Worm (Caenorhabditis elegans) whole organism, L4/young adult: ENCODE measurements around the gene grd-8.

Experiments used
- W03F9.2 ChIP-seq: fragments of 150-350 bp; optimal IDR thresholded peaks from 2 replicates; lab custom pipeline; 2014; ENCODE audit warnings: missing biosample characterization, missing genetic modification characterization
- dao-5 ChIP-seq: sonication (generic microtip); optimal IDR thresholded peaks from 2 replicates; lab custom pipeline; 2016; ENCODE audit warnings: missing genotype, missing genetic modification characterization, moderate library complexity, missing compliant biosample characterization
- him-1 ChIP-seq: sonication (generic microtip); optimal IDR thresholded peaks from 2 replicates; lab custom pipeline; 2016; ENCODE audit warnings: missing genotype, missing genetic modification reagents, missing genetic modification characterization, missing compliant biosample characterization

DNA sequence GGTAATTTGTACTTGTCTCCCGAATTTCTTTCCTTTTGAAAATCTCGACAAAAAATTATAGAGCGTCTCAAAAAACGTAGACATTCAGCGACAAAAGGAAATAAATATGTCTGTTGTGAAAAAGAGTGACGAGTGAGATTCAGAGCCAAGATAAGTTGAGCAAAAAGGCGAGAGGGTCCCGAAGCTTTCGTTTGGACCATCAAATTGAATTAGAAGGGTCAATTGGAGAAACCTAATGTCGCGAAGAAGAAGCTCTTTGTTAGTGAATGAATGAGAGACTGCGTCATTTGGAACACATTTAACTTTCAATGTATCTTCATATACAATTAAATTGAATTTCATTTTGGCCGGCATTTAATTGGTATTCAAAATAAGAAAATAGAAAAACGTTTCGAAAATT is 25.8 kb upstream of the grd-8 start:
- TF ChIP-seq dao-5 (no peak), him-1 (no peak), W03F9.2 (no peak)
